Fruit fly (Drosophila melanogaster): ENCODE data around the gene Pdh.

Gene Pdh

dm6 chr3L:16392203-16392800, 38.2 kb upstream of the Pdh start:
- TF ChIP-seq fru (GFP tag; optimal IDR thresholded peaks at IDR 0.05) (no peak), tai (GFP tag; optimal IDR thresholded peaks at IDR 0.05) (no peak), rgr (GFP tag; optimal IDR thresholded peaks at IDR 0.05) (no peak), Hnf4 (GFP tag; optimal IDR thresholded peaks at IDR 0.05) (no peak), GATAd (GFP tag; optimal IDR thresholded peaks at IDR 0.05) (no peak), Rel (GFP tag; optimal IDR thresholded peaks at IDR 0.05) (no peak), Rel (tag; optimal IDR thresholded peaks at IDR 0.05) (peak; percentile 87)

- no peak for TF ChIP-seq GATAd (GFP tag; optimal IDR thresholded peaks at IDR 0.05)
- TF ChIP-seq Dif (GFP tag; optimal IDR thresholded peaks at IDR 0.05; ENCODE audit: partially characterized antibody): no peak
- TF ChIP-seq foxo (GFP tag; optimal IDR thresholded peaks at IDR 0.05): no peak
- TF ChIP-seq h (GFP tag; optimal IDR thresholded peaks at IDR 0.05): no peak
- no peak for TF ChIP-seq Myc (optimal IDR thresholded peaks at IDR 0.05)
- TF ChIP-seq Rel (GFP tag; optimal IDR thresholded peaks at IDR 0.05): no peak
- peak; percentile 77 for TF ChIP-seq Rel (tag; optimal IDR thresholded peaks at IDR 0.05)
- no peak for TF ChIP-seq CG9705 (GFP tag; optimal IDR thresholded peaks at IDR 0.05)
Measured at dm6 chr3L:16391257-16391656, 37.2 kb upstream of the Pdh start.

dm6 chr3L:16390793-16391192, 36.7 kb upstream of the Pdh start:
- TF ChIP-seq pan (optimal IDR thresholded peaks at IDR 0.05) (no peak), Myc (optimal IDR thresholded peaks at IDR 0.05) (no peak)

dm6 chr3L:16385880-16386584, 31.9 kb upstream of the Pdh start, which contains the start of the genes Agpat3 and RAF2:
Gene Agpat3 (minus strand): TSS chr3L:16385957.
Gene RAF2 (plus strand): TSS chr3L:16386327.
- no peak for TF ChIP-seq CG32264 (GFP tag; optimal IDR thresholded peaks at IDR 0.05)
- TF ChIP-seq HLH106 (tag; optimal IDR thresholded peaks at IDR 0.05): peak; percentile 68
- TF ChIP-seq woc (GFP tag; optimal IDR thresholded peaks at IDR 0.05): peak; percentile 3
- TF ChIP-seq ey (GFP tag; optimal IDR thresholded peaks at IDR 0.05): peak; percentile 26
- TF ChIP-seq jim (GFP tag; optimal IDR thresholded peaks at IDR 0.05): peak; percentile 67
- TF ChIP-seq Hr83 (GFP tag; optimal IDR thresholded peaks at IDR 0.05; ENCODE audit: poor library complexity, severe bottlenecking): peak; percentile 55
- no peak for TF ChIP-seq lola (GFP tag; optimal IDR thresholded peaks at IDR 0.05)
- TF ChIP-seq foxo (GFP tag; optimal IDR thresholded peaks at IDR 0.05): peak in 1 of 2 experiments; percentile 46
- TF ChIP-seq dsf (GFP tag; optimal IDR thresholded peaks at IDR 0.05; ENCODE audit: borderline replicate concordance): no peak
- peak; percentile 8 for TF ChIP-seq Sp1 (GFP tag; optimal IDR thresholded peaks at IDR 0.05)
- no peak for TF ChIP-seq usp (GFP tag; optimal IDR thresholded peaks at IDR 0.05)
- TF ChIP-seq psq (GFP tag; optimal IDR thresholded peaks at IDR 0.05): peak; percentile 10

- TF ChIP-seq CrebA (GFP tag; optimal IDR thresholded peaks at IDR 0.05; ENCODE audit: borderline replicate concordance) (peak; percentile 87), Hnf4 (GFP tag; optimal IDR thresholded peaks at IDR 0.05) (peak; percentile 29), foxo (GFP tag; optimal IDR thresholded peaks at IDR 0.05) (no peak), dsf (GFP tag; optimal IDR thresholded peaks at IDR 0.05; ENCODE audit: borderline replicate concordance) (no peak), jim (GFP tag; optimal IDR thresholded peaks at IDR 0.05) (no peak), fru (GFP tag; optimal IDR thresholded peaks at IDR 0.05) (no peak), woc (GFP tag; optimal IDR thresholded peaks at IDR 0.05) (peak; percentile 0), Abd-B (GFP tag; optimal IDR thresholded peaks at IDR 0.05) (no peak), OdsH (GFP tag; optimal IDR thresholded peaks at IDR 0.05) (peak; percentile 43), N (GFP tag; optimal IDR thresholded peaks at IDR 0.05) (peak; percentile 38), ey (GFP tag; optimal IDR thresholded peaks at IDR 0.05) (no peak), h (GFP tag; optimal IDR thresholded peaks at IDR 0.05) (peak; percentile 66), Dif (GFP tag; optimal IDR thresholded peaks at IDR 0.05; ENCODE audit: partially characterized antibody) (no peak), HLH106 (tag; optimal IDR thresholded peaks at IDR 0.05) (no peak), GATAd (GFP tag; optimal IDR thresholded peaks at IDR 0.05) (no peak), brk (GFP tag; optimal IDR thresholded peaks at IDR 0.05) (no peak), lola (GFP tag; optimal IDR thresholded peaks at IDR 0.05) (no peak), Mio (GFP tag; optimal IDR thresholded peaks at IDR 0.05) (no peak), dmrt93B (GFP tag; optimal IDR thresholded peaks at IDR 0.05) (no peak), Rel (GFP tag; optimal IDR thresholded peaks at IDR 0.05) (peak; percentile 3), Rel (tag; optimal IDR thresholded peaks at IDR 0.05) (peak; percentile 62), Vsx2 (GFP tag; optimal IDR thresholded peaks at IDR 0.05; ENCODE audit: partially characterized antibody) (no peak), Sp1 (GFP tag; optimal IDR thresholded peaks at IDR 0.05) (peak; percentile 14), Dfd (GFP tag; optimal IDR thresholded peaks at IDR 0.05) (no peak), tai (GFP tag; optimal IDR thresholded peaks at IDR 0.05) (no peak), rgr (GFP tag; optimal IDR thresholded peaks at IDR 0.05) (no peak), Jra (GFP tag; optimal IDR thresholded peaks at IDR 0.05) (no peak), sage (GFP tag; optimal IDR thresholded peaks at IDR 0.05) (no peak), br (GFP tag; optimal IDR thresholded peaks at IDR 0.05) (peak; percentile 2)
Measured at dm6 chr3L:16385252-16385879, 31.3 kb upstream of the Pdh start.

Measured in whole organism, wandering third instar larva.